Worm (Caenorhabditis elegans) whole organism, L1 larva: ENCODE data around the gene ppgn-1.

Source experiments
- C16A3.4 ChIP-seq: fragments of 150-350 bp; optimal IDR thresholded peaks from 2 replicates; lab custom pipeline; 2014; ENCODE audit warnings: missing biosample characterization, missing genetic modification characterization
- C34B4.2 ChIP-seq: sonication (generic microtip); optimal IDR thresholded peaks from 2 replicates; lab custom pipeline; 2017; ENCODE audit warnings: mild to moderate bottlenecking, missing genetic modification characterization, missing compliant biosample characterization
- F16B12.6 ChIP-seq: fragments of 150-350 bp; optimal IDR thresholded peaks from 2 replicates; lab custom pipeline; 2014; ENCODE audit warnings: missing biosample characterization, missing genetic modification characterization
- aha-1 ChIP-seq: fragments of 150-350 bp; optimal IDR thresholded peaks from 2 replicates; lab custom pipeline; 2014; ENCODE audit warnings: missing biosample characterization, missing genetic modification characterization
- aly-2 ChIP-seq: fragments of 150-350 bp; optimal IDR thresholded peaks from 2 replicates; lab custom pipeline; 2014; ENCODE audit warnings: missing biosample characterization, missing genetic modification characterization
- ceh-63 ChIP-seq: fragments of 200-800 bp; sonication (Bioruptor generic); optimal IDR thresholded peaks from 2 replicates; lab custom pipeline; 2018; ENCODE audit warnings: mild to moderate bottlenecking, missing genetic modification characterization, missing compliant biosample characterization
- ceh-82 ChIP-seq, 3 experiments: fragments of 150-350 bp in 1 of 3; sonication (generic microtip) in 2 of 3; optimal IDR thresholded peaks; 2 replicates each; lab custom pipeline; 2014 to 2017; ENCODE audit warnings: missing biosample characterization in 3 of 3, missing genetic modification characterization in 3 of 3
- ceh-88 ChIP-seq: fragments of 200-800 bp; sonication (Bioruptor generic); IDR thresholded peaks from 2 replicates; pipeline ENCODE4 v1.3.6; 2022; ENCODE audit warnings: missing genetic modification characterization, missing compliant biosample characterization
- ces-1 ChIP-seq: fragments of 150-350 bp; optimal IDR thresholded peaks from 2 replicates; lab custom pipeline; 2014; ENCODE audit warnings: missing biosample characterization, missing genetic modification reagents, missing genetic modification characterization
- efl-1 ChIP-seq, 4 experiments: fragments of 150-350 bp; optimal IDR thresholded peaks in 3 of 4; peaks in 1 of 4; 1 replicate in 1 of 4; 2 replicates in 3 of 4; lab custom pipeline; 2014; ENCODE audit warnings: missing biosample characterization in 2 of 4, missing genetic modification characterization in 2 of 4, missing genetic modification reagents in 2 of 4
- egl-13 ChIP-seq: sonication (generic microtip); optimal IDR thresholded peaks from 2 replicates; lab custom pipeline; 2016; ENCODE audit warnings: missing genotype, missing genetic modification reagents, missing genetic modification characterization, missing compliant biosample characterization
- egl-27 ChIP-seq, 2 experiments: fragments of 150-350 bp in 1 of 2; sonication (generic microtip); optimal IDR thresholded peaks; 3 replicates each; lab custom pipeline; 2017 to 2018; ENCODE audit warnings: missing biosample characterization in 2 of 2, missing genetic modification characterization in 2 of 2, missing genetic modification reagents in 2 of 2
- ets-5 ChIP-seq: fragments of 200-800 bp; sonication (Bioruptor generic); IDR thresholded peaks from 2 replicates; pipeline ENCODE4 v1.3.6; 2022; ENCODE audit warnings: missing genetic modification characterization, missing compliant biosample characterization
- fkh-10 ChIP-seq: sonication (generic microtip); optimal IDR thresholded peaks from 2 replicates; lab custom pipeline; 2017; ENCODE audit warnings: missing biosample characterization, missing genetic modification reagents, missing genetic modification characterization
- fkh-4 ChIP-seq: sonication (generic microtip); optimal IDR thresholded peaks from 2 replicates; lab custom pipeline; 2016; ENCODE audit warnings: missing compliant biosample characterization, missing genetic modification characterization, borderline replicate concordance
- fkh-8 ChIP-seq: sonication (generic microtip); optimal IDR thresholded peaks from 2 replicates; lab custom pipeline; 2016; ENCODE audit warnings: mild to moderate bottlenecking, missing genetic modification characterization, missing compliant biosample characterization
- fos-1 ChIP-seq: fragments of 150-350 bp; optimal IDR thresholded peaks from 2 replicates; lab custom pipeline; 2014; ENCODE audit warnings: missing biosample characterization, missing genetic modification characterization
- grh-1 ChIP-seq: fragments of 200-800 bp; sonication (Bioruptor generic); IDR thresholded peaks from 2 replicates; pipeline ENCODE4 v1.3.6; 2022; ENCODE audit warnings: missing genetic modification reagents, missing genetic modification characterization, missing compliant biosample characterization
- hpl-2 ChIP-seq: fragments of 150-350 bp; optimal IDR thresholded peaks from 2 replicates; lab custom pipeline; 2014; ENCODE audit warnings: missing biosample characterization, missing genetic modification reagents, missing genetic modification characterization
- isw-1 ChIP-seq: fragments of 200-800 bp; sonication (Bioruptor generic); IDR thresholded peaks from 2 replicates; pipeline ENCODE4 v1.3.6; 2022; ENCODE audit warnings: missing genetic modification characterization, missing compliant biosample characterization
- jun-1 ChIP-seq: fragments of 150-350 bp; optimal IDR thresholded peaks from 2 replicates; lab custom pipeline; 2014; ENCODE audit warnings: missing biosample characterization, missing genetic modification reagents, missing genetic modification characterization
- lin-14 ChIP-seq: fragments of 200-800 bp; sonication (Bioruptor generic); optimal IDR thresholded peaks from 2 replicates; lab custom pipeline; 2018; ENCODE audit warnings: mild to moderate bottlenecking, missing genetic modification characterization, moderate library complexity, missing compliant biosample characterization
- lin-15B ChIP-seq: fragments of 150-350 bp; sonication (generic microtip); optimal IDR thresholded peaks from 3 replicates; lab custom pipeline; 2014; ENCODE audit warnings: missing biosample characterization, missing genetic modification characterization
- lin-35 ChIP-seq, 2 experiments: fragments of 150-350 bp; optimal IDR thresholded peaks; 2 replicates each; lab custom pipeline; 2014; ENCODE audit warnings: missing biosample characterization in 2 of 2, missing genetic modification characterization in 2 of 2, missing genetic modification reagents in 2 of 2
- lin-39 ChIP-seq: fragments of 150-350 bp; optimal IDR thresholded peaks from 2 replicates; lab custom pipeline; 2014; ENCODE audit warnings: missing biosample characterization, missing genetic modification reagents, missing genetic modification characterization
- lsy-2 ChIP-seq, 2 experiments: fragments of 150-350 bp; optimal IDR thresholded peaks; 2 replicates each; lab custom pipeline; 2014; ENCODE audit warnings: missing biosample characterization in 2 of 2, missing genetic modification characterization in 2 of 2
- mef-2 ChIP-seq: fragments of 150-350 bp; optimal IDR thresholded peaks from 2 replicates; lab custom pipeline; 2014; ENCODE audit warnings: missing biosample characterization, missing genetic modification characterization
- mep-1 ChIP-seq: fragments of 150-350 bp; optimal IDR thresholded peaks from 2 replicates; lab custom pipeline; 2014; ENCODE audit warnings: missing biosample characterization, missing genetic modification characterization
- nhr-12 ChIP-seq: sonication (generic microtip); optimal IDR thresholded peaks from 2 replicates; lab custom pipeline; 2017; ENCODE audit warnings: missing biosample characterization, missing genetic modification characterization
- nhr-20 ChIP-seq: sonication (generic microtip); optimal IDR thresholded peaks from 2 replicates; lab custom pipeline; 2016; ENCODE audit warnings: mild to moderate bottlenecking, missing genetic modification characterization, missing compliant biosample characterization
- nhr-237 ChIP-seq: fragments of 150-350 bp; optimal IDR thresholded peaks from 2 replicates; lab custom pipeline; 2014; ENCODE audit warnings: missing biosample characterization, missing genetic modification characterization
- nhr-71 ChIP-seq: sonication (generic microtip); optimal IDR thresholded peaks from 2 replicates; lab custom pipeline; 2016; ENCODE audit warnings: mild to moderate bottlenecking, missing genetic modification characterization, moderate library complexity, missing compliant biosample characterization
- nhr-76 ChIP-seq: sonication (generic microtip); optimal IDR thresholded peaks from 2 replicates; lab custom pipeline; 2017; ENCODE audit warnings: missing biosample characterization, missing genetic modification characterization
- nhr-84 ChIP-seq: sonication (generic microtip); optimal IDR thresholded peaks from 2 replicates; lab custom pipeline; 2017; ENCODE audit warnings: missing biosample characterization, missing genetic modification characterization
- nhr-85 ChIP-seq: sonication (generic microtip); peaks from one replicate; lab custom pipeline; 2016; ENCODE audit warnings: missing genetic modification characterization, inconsistent platforms, missing compliant biosample characterization
- nhr-90 ChIP-seq: sonication (generic microtip); optimal IDR thresholded peaks from 2 replicates; lab custom pipeline; 2016; ENCODE audit warnings: mild to moderate bottlenecking, missing genetic modification characterization, missing compliant biosample characterization; ENCODE audit not compliant: poor library complexity
- pax-3 ChIP-seq: fragments of 200-800 bp; sonication (Bioruptor generic); optimal IDR thresholded peaks from 2 replicates; lab custom pipeline; 2018; ENCODE audit warnings: mild to moderate bottlenecking, missing genetic modification characterization, moderate library complexity, missing compliant biosample characterization
- rnt-1 ChIP-seq: sonication (generic microtip); optimal IDR thresholded peaks from 2 replicates; lab custom pipeline; 2016; ENCODE audit warnings: mild to moderate bottlenecking, missing genetic modification characterization, moderate library complexity, missing compliant biosample characterization
- snu-23 ChIP-seq: sonication (generic microtip); optimal IDR thresholded peaks from 2 replicates; lab custom pipeline; 2016; ENCODE audit warnings: missing genetic modification characterization, missing compliant biosample characterization
- sptf-1 ChIP-seq: fragments of 150-350 bp; optimal IDR thresholded peaks from 2 replicates; lab custom pipeline; 2014; ENCODE audit warnings: missing biosample characterization, missing genetic modification characterization
- sup-37 ChIP-seq: fragments of 200-800 bp; sonication (Bioruptor generic); optimal IDR thresholded peaks from 2 replicates; lab custom pipeline; 2018; ENCODE audit warnings: mild to moderate bottlenecking, missing genetic modification characterization, missing compliant biosample characterization
- swsn-7 ChIP-seq: sonication (generic microtip); optimal IDR thresholded peaks from 2 replicates; lab custom pipeline; 2016; ENCODE audit warnings: missing genetic modification characterization, missing compliant biosample characterization
- tbx-2 ChIP-seq: sonication (generic microtip); optimal IDR thresholded peaks from 2 replicates; lab custom pipeline; 2016; ENCODE audit warnings: missing genetic modification characterization, missing compliant biosample characterization
- unc-130 ChIP-seq: fragments of 150-350 bp; optimal IDR thresholded peaks from 2 replicates; lab custom pipeline; 2017; ENCODE audit warnings: missing biosample characterization, missing genetic modification characterization, inconsistent platforms
- unc-62 ChIP-seq: fragments of 150-350 bp; optimal IDR thresholded peaks from 2 replicates; lab custom pipeline; 2014; ENCODE audit warnings: missing biosample characterization, missing genetic modification reagents, missing genetic modification characterization
- unc-86 ChIP-seq: sonication (generic microtip); optimal IDR thresholded peaks from 2 replicates; lab custom pipeline; 2016; ENCODE audit warnings: missing genetic modification characterization, missing compliant biosample characterization
- zag-1 ChIP-seq: fragments of 150-350 bp; optimal IDR thresholded peaks from 2 replicates; lab custom pipeline; 2014; ENCODE audit warnings: missing biosample characterization, missing genetic modification characterization
- ztf-11 ChIP-seq, 2 experiments: sonication (generic microtip); optimal IDR thresholded peaks; 2 replicates each; lab custom pipeline; 2016 to 2017; ENCODE audit warnings: missing genetic modification characterization in 2 of 2, missing biosample characterization in 1 of 2, missing compliant biosample characterization in 1 of 2

The ppgn-1 gene

DNA sequence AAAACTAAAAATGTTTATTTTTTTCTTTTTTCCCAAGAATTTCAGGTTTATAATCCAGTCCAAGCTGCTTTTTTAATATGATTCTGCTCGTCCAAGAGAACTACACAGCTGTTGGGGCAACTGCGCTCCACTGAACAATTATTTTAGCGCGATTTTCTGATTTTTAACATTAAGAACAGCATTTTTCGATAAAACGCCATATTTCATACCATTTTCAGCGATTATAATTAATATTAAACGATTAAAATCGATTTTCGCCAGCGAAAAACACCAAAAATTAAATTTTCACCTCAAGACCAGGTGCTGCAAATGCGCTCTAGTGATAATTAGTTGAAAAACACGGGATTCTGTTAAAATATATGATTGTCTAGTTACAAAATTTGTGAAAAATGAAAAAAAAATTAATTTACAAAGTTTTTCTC, 41.5 kb upstream of the ppgn-1 start (continued):
- TF ChIP-seq nhr-71 (peak; percentile 45), lsy-2 (tag; optimal IDR thresholded peaks at IDR 0.05; lab: Kevin White, UChicago) (peak; percentile 42 to 53), nhr-20 (peak; percentile 7)

- TF ChIP-seq ets-5 (0 out of 2 replicates have a peak, but pooled peaks have one; percentile 50), nhr-85 (tag; lab: Kevin White, UChicago) (no peak), efl-1 (optimal IDR thresholded peaks at IDR 0.05; lab: Kevin White, UChicago) (no peak), efl-1 (GFP tag; optimal IDR thresholded peaks at IDR 0.05 in 1 of 2; lab: Kevin White, UChicago) (peak in 1 of 2 experiments; percentile 60)
Measured at ce11 chrIV:2389745-2390144, 41.0 kb upstream of the ppgn-1 start.

DNA sequence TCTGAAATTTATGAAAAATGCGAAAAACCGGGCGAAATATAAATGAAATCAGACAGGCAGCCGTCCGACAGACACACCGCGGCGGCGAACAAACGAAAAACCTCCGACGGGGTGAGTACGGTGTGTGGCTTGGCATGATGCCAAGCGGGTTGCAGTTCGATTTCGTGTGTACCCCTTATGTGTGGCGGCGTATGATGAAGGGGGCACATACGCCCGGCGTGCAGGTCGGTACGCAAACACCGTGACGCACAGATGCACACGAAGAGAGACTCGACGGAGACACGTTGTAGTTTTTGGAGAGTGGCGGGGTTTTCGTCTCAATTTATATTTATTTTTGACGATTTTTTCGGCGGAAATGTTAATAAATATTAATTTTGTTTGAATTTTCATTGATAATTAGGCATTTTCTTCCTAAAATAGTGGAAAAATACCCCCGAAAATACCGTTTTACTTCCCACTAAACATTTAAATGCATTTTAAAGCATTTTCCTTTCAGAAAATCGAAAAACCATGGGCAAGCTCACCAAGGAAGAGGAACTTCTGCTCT, 40.3 kb upstream of the ppgn-1 start, which contains the start of gene trap-3:
TSS of gene trap-3 (plus strand) at position 497 of the 547 bp plus-strand sequence.
- TF ChIP-seq lin-15B (tag; lab: Kevin White, UChicago) (peak; percentile 88), lin-39 (tag; lab: Kevin White, UChicago) (peak; percentile 76), nhr-90 (peak; percentile 98), aha-1 (tag; lab: Kevin White, UChicago) (peak; percentile 86), fkh-4 (peak; percentile 55), zag-1 (tag; lab: Kevin White, UChicago) (no peak), nhr-71 (peak; percentile 98), nhr-237 (peak; percentile 46), lin-35 (GFP tag; optimal IDR thresholded peaks at IDR 0.05; lab: Kevin White, UChicago) (peak; percentile 89 to 93), nhr-85 (tag; lab: Kevin White, UChicago) (peak; percentile 98), ces-1 (GFP tag; lab: Kevin White, UChicago) (no peak), isw-1 (GFP tag; lab: Robert Waterston, UW) (peak; percentile 94), ceh-88 (peak; percentile 82), ztf-11 (tag; optimal IDR thresholded peaks at IDR 0.05; lab: Kevin White, UChicago) (peak in 1 of 2 experiments; percentile 88), fkh-10 (peak; percentile 83), lin-14 (GFP tag; lab: Kevin White, UChicago) (peak; percentile 97), nhr-84 (tag; lab: Kevin White, UChicago) (no peak), fkh-8 (tag; lab: Kevin White, UChicago) (peak; percentile 96), F16B12.6 (tag; lab: Kevin White, UChicago) (peak; percentile 99), nhr-12 (tag; lab: Kevin White, UChicago) (no peak), ceh-82 (tag; optimal IDR thresholded peaks at IDR 0.05; lab: Kevin White, UChicago) (peak; percentile 94 to 98 (median 94)), fos-1 (tag; lab: Kevin White, UChicago) (peak; percentile 93), egl-27 (tag; optimal IDR thresholded peaks at IDR 0.05; lab: Kevin White, UChicago) (no peak), egl-13 (tag; lab: Kevin White, UChicago) (peak; percentile 91), mep-1 (tag; lab: Kevin White, UChicago) (peak; percentile 94), C34B4.2 (tag; lab: Kevin White, UChicago) (peak; percentile 69), grh-1 (GFP tag; lab: Robert Waterston, UW) (peak; percentile 93), nhr-76 (tag; lab: Kevin White, UChicago) (no peak), unc-130 (tag; lab: Kevin White, UChicago) (peak; percentile 96), aly-2 (no peak), tbx-2 (tag; lab: Kevin White, UChicago) (peak; percentile 96), nhr-20 (peak; percentile 97), sptf-1 (no peak), hpl-2 (GFP tag; lab: Kevin White, UChicago) (peak; percentile 85), rnt-1 (tag; lab: Kevin White, UChicago) (peak; percentile 98), unc-86 (tag; lab: Kevin White, UChicago) (peak; percentile 95), unc-62 (GFP tag; lab: Kevin White, UChicago) (no peak), swsn-7 (tag; lab: Kevin White, UChicago) (peak; percentile 96), snu-23 (GFP tag; lab: Kevin White, UChicago) (peak; percentile 98), jun-1 (tag; lab: Kevin White, UChicago) (peak; percentile 97), C16A3.4 (tag; lab: Kevin White, UChicago) (peak; percentile 92), sup-37 (GFP tag; lab: Kevin White, UChicago) (peak; percentile 91), ceh-63 (no peak), pax-3 (tag; lab: Kevin White, UChicago) (peak; percentile 91), mef-2 (tag; lab: Kevin White, UChicago) (peak; percentile 47)
